Worm (Caenorhabditis elegans) whole organism, L1 larva: ENCODE results near the gene ugt-10.

Experiments
- blmp-1 ChIP-seq: fragments of 150-350 bp; optimal IDR thresholded peaks from 2 replicates; lab custom pipeline; 2014; ENCODE audit warnings: missing biosample characterization, missing genetic modification characterization
- egl-27 ChIP-seq, 2 experiments: fragments of 150-350 bp in 1 of 2; sonication (generic microtip); optimal IDR thresholded peaks; 3 replicates each; lab custom pipeline; 2017 to 2018; ENCODE audit warnings: missing biosample characterization in 2 of 2, missing genetic modification characterization in 2 of 2, missing genetic modification reagents in 2 of 2
- nhr-77 ChIP-seq: fragments of 150-350 bp; optimal IDR thresholded peaks from 2 replicates; lab custom pipeline; 2014; ENCODE audit warnings: missing biosample characterization, missing genetic modification characterization
- tlp-1 ChIP-seq: fragments of 150-350 bp; optimal IDR thresholded peaks from 2 replicates; lab custom pipeline; 2014; ENCODE audit warnings: missing biosample characterization, missing genetic modification characterization

DNA sequence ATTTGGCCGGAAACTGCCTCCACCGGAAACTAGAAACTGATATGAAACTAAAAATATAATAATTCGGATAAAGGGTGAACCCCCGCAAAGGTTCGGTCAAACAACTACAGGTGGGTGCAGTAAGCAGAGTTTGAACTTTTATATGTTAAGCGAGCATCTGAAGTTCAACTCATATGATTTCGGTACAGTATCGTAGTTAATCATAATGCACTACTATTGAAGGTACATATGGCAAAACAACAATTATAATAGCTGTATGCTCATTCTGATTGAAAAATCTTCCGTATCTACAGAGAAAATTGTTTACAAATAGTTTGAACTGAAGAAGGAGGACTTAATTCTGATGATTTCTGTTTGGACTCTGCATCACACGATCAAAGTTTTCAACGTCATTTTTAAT, 33.3 kb upstream of the ugt-10 start:
- TF ChIP-seq nhr-77 (tag; lab: Kevin White, UChicago) (no peak), tlp-1 (tag; lab: Kevin White, UChicago) (no peak), egl-27 (tag; optimal IDR thresholded peaks at IDR 0.05; lab: Kevin White, UChicago) (no peak), blmp-1 (no peak)
